Fruit fly (Drosophila melanogaster) whole organism, pupa: ENCODE measurements around the gene Arp2.

ENCODE experiments used
- CG10348 ChIP-seq: fragments of 200-800 bp; sonication (Bioruptor generic); IDR thresholded peaks from 2 replicates; pipeline ENCODE4 v1.3.6; 2022; ENCODE audit warnings: missing biosample characterization, missing genetic modification characterization
- CG12605 ChIP-seq: fragments of 200-800 bp; sonication (Bioruptor generic); IDR thresholded peaks from 2 replicates; pipeline ENCODE4 v1.3.6; 2022; ENCODE audit warnings: missing biosample characterization, missing genetic modification characterization
- CG13204 ChIP-seq: fragments of 200-800 bp; sonication (Bioruptor generic); optimal IDR thresholded peaks from 2 replicates; lab custom pipeline; 2018; ENCODE audit warnings: missing biosample characterization, mild to moderate bottlenecking, missing genetic modification characterization, moderate library complexity
- CG14655 ChIP-seq: fragments of 200-800 bp; sonication (Bioruptor generic); optimal IDR thresholded peaks from 3 replicates; lab custom pipeline; 2017; ENCODE audit warnings: mild to moderate bottlenecking, missing biosample characterization, missing genetic modification reagents, missing genetic modification characterization
- CG15710 ChIP-seq: fragments of 200-800 bp; sonication (Bioruptor generic); optimal IDR thresholded peaks from 2 replicates; lab custom pipeline; 2018; ENCODE audit warnings: missing biosample characterization, mild to moderate bottlenecking, missing genetic modification characterization, moderate library complexity
- CG17806 ChIP-seq: fragments of 200-800 bp; sonication (Bioruptor generic); optimal IDR thresholded peaks from 2 replicates; lab custom pipeline; 2018; ENCODE audit warnings: missing biosample characterization, mild to moderate bottlenecking, missing genetic modification characterization, moderate library complexity
- CG32121 ChIP-seq: fragments of 200-800 bp; sonication (Bioruptor generic); IDR thresholded peaks from 2 replicates; pipeline ENCODE4 v1.3.6; 2022; ENCODE audit warnings: missing biosample characterization, missing genetic modification characterization
- CG34367 ChIP-seq: fragments of 200-800 bp; sonication (Bioruptor generic); optimal IDR thresholded peaks from 2 replicates; lab custom pipeline; 2018; ENCODE audit warnings: missing biosample characterization, mild to moderate bottlenecking, missing genetic modification characterization
- CG4496 ChIP-seq: fragments of 200-800 bp; sonication (Bioruptor generic); IDR thresholded peaks from 3 replicates; pipeline ENCODE4 v1.3.6; 2022; ENCODE audit warnings: missing biosample characterization, missing genetic modification characterization
- CG8159 ChIP-seq: fragments of 200-800 bp; sonication (Bioruptor generic); optimal IDR thresholded peaks from 3 replicates; lab custom pipeline; 2018; ENCODE audit warnings: missing biosample characterization, mild to moderate bottlenecking, missing genetic modification characterization, moderate library complexity
- CG8301 ChIP-seq: fragments of 200-800 bp; sonication (Bioruptor generic); optimal IDR thresholded peaks from 2 replicates; lab custom pipeline; 2018; ENCODE audit warnings: missing biosample characterization, mild to moderate bottlenecking, missing genetic modification characterization
- CG9948 ChIP-seq: fragments of 200-800 bp; sonication (Bioruptor generic); optimal IDR thresholded peaks from 2 replicates; lab custom pipeline; 2018; ENCODE audit warnings: missing biosample characterization, mild to moderate bottlenecking, missing genetic modification characterization, moderate library complexity
- D1 ChIP-seq: fragments of 200-800 bp; sonication (Bioruptor generic); optimal IDR thresholded peaks from 2 replicates; lab custom pipeline; 2018; ENCODE audit warnings: missing biosample characterization, mild to moderate bottlenecking, missing genetic modification characterization, moderate library complexity
- EcR ChIP-seq: fragments of 200-800 bp; sonication (Bioruptor generic); optimal IDR thresholded peaks from 3 replicates; lab custom pipeline; 2019; ENCODE audit warnings: missing biosample characterization, missing genetic modification characterization, mild to moderate bottlenecking, moderate library complexity, missing genetic modification reagents
- Ets98B ChIP-seq: fragments of 200-800 bp; sonication (Bioruptor generic); IDR thresholded peaks from 2 replicates; pipeline ENCODE4 v1.3.6; 2022; ENCODE audit warnings: missing biosample characterization, missing genetic modification characterization
- Pif1A ChIP-seq: fragments of 200-800 bp; sonication (Bioruptor generic); optimal IDR thresholded peaks from 3 replicates; lab custom pipeline; 2016; ENCODE audit warnings: missing biosample characterization, missing genetic modification characterization
- Pif1B ChIP-seq: fragments of 200-800 bp; sonication (Bioruptor generic); optimal IDR thresholded peaks from 3 replicates; lab custom pipeline; 2016; ENCODE audit warnings: missing biosample characterization, missing genetic modification characterization
- Snoo ChIP-seq: fragments of 200-800 bp; sonication (Bioruptor generic); optimal IDR thresholded peaks from 3 replicates; lab custom pipeline; 2017; ENCODE audit warnings: missing biosample characterization, mild to moderate bottlenecking, missing genetic modification characterization, inconsistent platforms
- fd96Ca ChIP-seq: fragments of 200-800 bp; sonication (Bioruptor generic); IDR thresholded peaks from 3 replicates; pipeline ENCODE4 v1.3.6; 2022; ENCODE audit warnings: missing biosample characterization, missing genetic modification characterization
- gl ChIP-seq: fragments of 200-800 bp; sonication (Bioruptor generic); optimal IDR thresholded peaks from 2 replicates; lab custom pipeline; 2018; ENCODE audit warnings: missing biosample characterization, mild to moderate bottlenecking, missing genetic modification characterization
- rn ChIP-seq: fragments of 200-800 bp; sonication (Bioruptor generic); IDR thresholded peaks from 2 replicates; pipeline ENCODE4 v1.3.6; 2022; ENCODE audit warnings: missing biosample characterization, missing genetic modification characterization

Arp2 gene

DNA sequence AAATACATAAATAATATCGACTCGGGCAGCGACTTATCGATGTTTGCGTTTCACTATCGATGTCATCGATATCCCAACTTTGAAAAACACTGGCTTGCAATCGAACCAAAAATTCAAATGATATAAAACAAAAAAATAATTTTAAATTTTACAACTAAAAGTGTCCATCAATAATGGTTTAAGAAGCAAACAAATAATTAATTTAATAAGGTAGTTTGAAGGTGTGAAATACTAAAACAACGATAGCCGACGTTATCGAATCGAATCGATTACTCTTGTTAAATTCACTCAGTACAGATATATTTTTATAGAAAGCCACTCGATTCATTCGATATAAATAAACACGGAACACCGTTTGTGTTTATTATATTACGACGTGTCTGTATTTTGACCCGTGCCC lies 39.6 kb upstream of the Arp2 start, which contains the start of the genes SMC3 and Ubc7:
Gene SMC3, minus strand, starts transcription at position 22 of the 400 bp plus-strand sequence.
Gene Ubc7, plus strand, starts transcription at position 260 of the 400 bp plus-strand sequence.
- TF ChIP-seq CG15710: no peak
- no peak for TF ChIP-seq D1
- no peak for TF ChIP-seq CG14655
- TF ChIP-seq gl: no peak
- no peak for TF ChIP-seq CG34367 (tag; lab: Kevin White, UChicago)
- no peak for TF ChIP-seq CG12605 (GFP tag; lab: Robert Waterston, UW)
- no peak for TF ChIP-seq Pif1A (GFP tag; lab: Kevin White, UChicago)

DNA sequence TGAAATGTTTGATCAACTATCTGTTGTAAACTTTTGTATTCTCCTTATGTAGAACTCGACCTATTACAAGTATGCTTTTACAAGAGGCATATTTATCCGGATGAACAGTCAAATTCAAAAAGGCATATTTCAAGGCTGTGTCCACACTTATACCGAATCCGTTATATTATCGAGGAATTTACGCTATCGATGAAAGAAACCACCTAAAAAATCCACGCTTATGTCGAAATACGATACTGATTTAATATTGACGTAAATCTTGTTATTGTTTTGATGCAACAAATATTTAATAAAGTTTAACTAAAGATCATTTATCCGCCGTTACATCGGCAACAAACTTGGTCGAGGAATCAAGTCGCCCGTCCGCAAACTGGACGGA lies 33.9 kb upstream of the Arp2 start, which contains the start of gene CG13014:
Gene CG13014, plus strand, starts transcription at position 206 of the 379 bp plus-strand sequence.
- TF ChIP-seq CG12605 (GFP tag; lab: Robert Waterston, UW) (no peak), Ets98B (GFP tag; lab: Robert Waterston, UW) (no peak), gl (no peak), CG8301 (tag; lab: Kevin White, UChicago) (no peak), D1 (no peak), Pif1B (GFP tag; lab: Kevin White, UChicago) (no peak), CG4496 (GFP tag; lab: Robert Waterston, UW) (no peak), CG10348 (GFP tag; lab: Robert Waterston, UW) (no peak), CG13204 (GFP tag; lab: Kevin White, UChicago) (no peak), CG32121 (GFP tag; lab: Robert Waterston, UW) (no peak), CG17806 (tag; lab: Kevin White, UChicago) (no peak), CG15710 (no peak), CG34367 (tag; lab: Kevin White, UChicago) (no peak), EcR (GFP tag; lab: Kevin White, UChicago) (no peak), CG8159 (tag; lab: Kevin White, UChicago) (no peak)

DNA sequence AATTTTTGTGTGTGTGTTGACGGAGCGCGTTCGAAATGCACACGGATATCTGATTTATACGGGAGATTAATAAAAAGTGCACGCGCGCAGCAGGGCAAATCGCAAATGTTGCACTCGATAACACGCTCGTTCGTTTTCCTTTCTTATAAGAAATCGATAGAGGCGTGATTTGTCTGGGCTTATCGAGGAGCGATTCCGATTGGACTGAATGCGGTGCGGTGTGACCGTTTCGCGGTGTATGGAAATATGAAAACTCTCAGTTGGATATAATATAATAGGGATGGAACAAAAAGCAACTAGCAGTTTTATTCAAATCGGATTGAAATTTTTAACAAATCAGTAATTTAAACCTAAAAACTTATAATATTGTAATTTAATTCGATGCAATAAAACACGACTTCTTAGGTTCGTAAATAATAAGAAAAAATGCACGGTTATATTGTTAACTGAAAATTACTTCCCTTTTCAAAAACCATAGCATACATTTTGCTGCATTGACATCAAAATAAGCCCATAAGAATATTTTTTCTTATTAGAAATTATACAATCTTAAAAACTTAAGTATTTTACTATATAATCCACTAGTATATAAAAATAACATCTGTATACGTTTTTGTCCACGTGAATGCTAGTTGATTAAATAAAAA lies 33.4 kb upstream of the Arp2 start, which contains the start of gene CanA-14F:
Gene CanA-14F, minus strand, starts transcription at position 152 of the 647 bp plus-strand sequence.
- TF ChIP-seq rn (GFP tag; lab: Robert Waterston, UW) (no peak), CG12605 (GFP tag; lab: Robert Waterston, UW) (0 out of 2 replicates have a peak, but pooled peaks have one; percentile 29), CG34367 (tag; lab: Kevin White, UChicago) (no peak), CG17806 (tag; lab: Kevin White, UChicago) (no peak), CG8301 (tag; lab: Kevin White, UChicago) (no peak), CG8159 (tag; lab: Kevin White, UChicago) (no peak)

DNA sequence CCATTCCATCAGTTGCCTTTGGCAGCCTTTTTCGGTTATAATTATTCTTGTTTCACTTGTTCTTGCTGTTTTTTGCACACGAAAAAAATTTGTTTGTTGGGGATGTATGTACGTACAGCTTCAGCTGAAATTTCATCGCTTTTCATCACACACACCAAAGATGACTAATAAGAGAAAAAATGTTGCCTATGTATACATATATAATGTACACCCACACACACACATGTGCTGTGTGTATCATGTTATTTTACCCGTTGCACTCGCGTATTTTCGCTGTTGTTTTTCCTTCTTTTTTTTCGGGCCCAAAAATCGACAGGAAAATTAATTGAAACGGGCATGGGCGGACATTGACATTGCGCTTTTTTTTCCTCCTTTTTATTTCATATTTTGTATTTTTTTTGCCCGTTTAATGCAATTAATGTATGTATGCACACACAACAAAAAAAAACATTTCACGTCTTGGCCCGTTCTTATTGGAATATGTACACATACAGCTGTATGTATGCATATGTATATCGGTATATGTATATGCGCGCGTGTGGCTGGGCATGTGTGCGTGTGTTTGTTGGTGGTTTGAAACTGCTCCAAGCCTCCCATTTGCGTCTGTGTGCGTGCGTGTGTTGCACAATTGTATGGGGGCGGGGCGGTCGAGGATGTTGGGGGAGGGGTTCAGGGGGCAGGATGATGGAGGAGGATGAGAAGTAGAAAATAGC lies 32.6 kb upstream of the Arp2 start:
- TF ChIP-seq CG8159 (tag; lab: Kevin White, UChicago): peak; percentile 13
- TF ChIP-seq Pif1B (GFP tag; lab: Kevin White, UChicago): peak; percentile 47
- TF ChIP-seq CG15710: peak; percentile 10
- peak; percentile 4 for TF ChIP-seq CG34367 (tag; lab: Kevin White, UChicago)
- TF ChIP-seq CG14655: no peak
- peak; percentile 10; the same call in 1 of the 2 replicates for TF ChIP-seq CG12605 (GFP tag; lab: Robert Waterston, UW)
- TF ChIP-seq fd96Ca (GFP tag; lab: Robert Waterston, UW): no peak
- TF ChIP-seq EcR (GFP tag; lab: Kevin White, UChicago): peak; percentile 50
- TF ChIP-seq CG8301 (tag; lab: Kevin White, UChicago): no peak
- peak; percentile 11 for TF ChIP-seq Pif1A (GFP tag; lab: Kevin White, UChicago)
- TF ChIP-seq CG13204 (GFP tag; lab: Kevin White, UChicago): no peak
- TF ChIP-seq gl: peak; percentile 17
- TF ChIP-seq CG9948: no peak
- no peak for TF ChIP-seq D1

DNA sequence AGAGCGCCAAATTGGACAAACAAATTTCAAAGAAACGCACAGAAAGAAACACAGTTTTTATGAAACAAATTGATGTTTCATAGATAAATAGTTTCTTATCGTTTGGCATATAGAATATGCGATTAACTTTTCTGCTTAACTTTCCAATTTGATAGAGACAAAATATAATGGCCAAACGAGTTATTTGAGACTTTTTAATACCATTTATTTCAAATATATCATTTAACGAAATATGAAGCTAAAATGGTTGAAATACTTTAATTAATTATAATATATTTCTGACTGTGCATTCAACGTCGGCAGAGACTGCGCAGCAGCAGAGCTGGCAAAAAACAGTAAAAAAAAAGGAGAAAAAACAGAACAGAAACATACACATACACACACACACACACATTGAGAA lies 31.8 kb upstream of the Arp2 start:
- TF ChIP-seq CG8159 (tag; lab: Kevin White, UChicago): peak; percentile 40
- no peak for TF ChIP-seq CG10348 (GFP tag; lab: Robert Waterston, UW)
- no peak for TF ChIP-seq CG13204 (GFP tag; lab: Kevin White, UChicago)
- no peak for TF ChIP-seq D1
- TF ChIP-seq CG14655: peak; percentile 43
- TF ChIP-seq CG4496 (GFP tag; lab: Robert Waterston, UW): 0 out of 3 replicates have a peak, but pooled peaks have one; percentile 37
- peak; percentile 15 for TF ChIP-seq CG17806 (tag; lab: Kevin White, UChicago)
- TF ChIP-seq Pif1A (GFP tag; lab: Kevin White, UChicago): no peak
- TF ChIP-seq CG9948: peak; percentile 24
- TF ChIP-seq Snoo (tag; lab: Kevin White, UChicago): no peak
- TF ChIP-seq EcR (GFP tag; lab: Kevin White, UChicago): no peak
- no peak for TF ChIP-seq fd96Ca (GFP tag; lab: Robert Waterston, UW)
- TF ChIP-seq CG8301 (tag; lab: Kevin White, UChicago): peak; percentile 35
- peak; percentile 9 for TF ChIP-seq CG15710
- TF ChIP-seq CG32121 (GFP tag; lab: Robert Waterston, UW): peak; percentile 67
- no peak for TF ChIP-seq rn (GFP tag; lab: Robert Waterston, UW)
- no peak for TF ChIP-seq CG34367 (tag; lab: Kevin White, UChicago)
- no peak for TF ChIP-seq Ets98B (GFP tag; lab: Robert Waterston, UW)
- peak; percentile 18 for TF ChIP-seq Pif1B (GFP tag; lab: Kevin White, UChicago)
- no peak for TF ChIP-seq gl
- no peak for TF ChIP-seq CG12605 (GFP tag; lab: Robert Waterston, UW)
- TF ChIP-seq, all 21 proteins: peak for 9
